Worm (Caenorhabditis elegans) whole organism, young adult: Measurements from ENCODE around the gene erh-1.

Experiments used
- B0035.1 ChIP-seq: sonication (generic microtip); optimal IDR thresholded peaks from 2 replicates; lab custom pipeline; 2016; ENCODE audit warnings: missing genetic modification characterization, mild to moderate bottlenecking, missing compliant biosample characterization, missing genotype, missing genetic modification reagents
- B0261.1 ChIP-seq: sonication (generic microtip); optimal IDR thresholded peaks from 2 replicates; lab custom pipeline; 2016; ENCODE audit warnings: mild to moderate bottlenecking, missing genetic modification characterization, moderate library complexity, missing compliant biosample characterization
- C06A6.2 ChIP-seq: fragments of 200-800 bp; sonication (Bioruptor generic); conservative IDR thresholded peaks from 2 replicates; pipeline ENCODE4 v1.3.6; 2022; ENCODE audit warnings: missing genetic modification characterization, missing compliant biosample characterization
- C17E4.6 ChIP-seq: fragments of 200-800 bp; sonication (Bioruptor generic); IDR thresholded peaks from 2 replicates; pipeline ENCODE4 v1.3.6; 2022; ENCODE audit warnings: missing genetic modification reagents, missing genetic modification characterization, missing compliant biosample characterization
- F22D6.2 ChIP-seq: sonication (generic microtip); optimal IDR thresholded peaks from 2 replicates; lab custom pipeline; 2016; ENCODE audit warnings: mild to moderate bottlenecking, missing genetic modification characterization, missing compliant biosample characterization
- F37B4.10 ChIP-seq: fragments of 200-800 bp; sonication (Bioruptor generic); IDR thresholded peaks from 2 replicates; pipeline ENCODE4 v1.3.6; 2022; ENCODE audit warnings: missing genetic modification characterization, missing compliant biosample characterization
- F39B2.1 ChIP-seq: fragments of 200-800 bp; sonication (Bioruptor generic); IDR thresholded peaks from 2 replicates; pipeline ENCODE4 v1.3.6; 2022; ENCODE audit warnings: missing genetic modification reagents, missing genetic modification characterization, missing compliant biosample characterization
- F49E8.2 ChIP-seq: sonication (generic microtip); optimal IDR thresholded peaks from 3 replicates; lab custom pipeline; 2017; ENCODE audit warnings: missing genetic modification characterization, mild to moderate bottlenecking, missing compliant biosample characterization, antibody characterized with exemption, moderate library complexity; ENCODE audit not compliant: insufficient read depth
- F52B5.7 ChIP-seq: sonication (generic microtip); optimal IDR thresholded peaks from 2 replicates; lab custom pipeline; 2016; ENCODE audit warnings: mild to moderate bottlenecking, missing genetic modification characterization, missing compliant biosample characterization
- F57C9.4 ChIP-seq: sonication (generic microtip); optimal IDR thresholded peaks from 2 replicates; lab custom pipeline; 2017; ENCODE audit warnings: mild to moderate bottlenecking, missing genetic modification characterization, missing compliant biosample characterization
- K11D2.4 ChIP-seq: fragments of 200-800 bp; sonication (Bioruptor generic); IDR thresholded peaks from 2 replicates; pipeline ENCODE4 v1.3.6; 2022; ENCODE audit warnings: missing genetic modification reagents, missing genetic modification characterization, missing compliant biosample characterization
- Y53F4B.3 ChIP-seq: fragments of 200-800 bp; sonication (Bioruptor generic); IDR thresholded peaks from 2 replicates; pipeline ENCODE4 v1.3.6; 2022; ENCODE audit warnings: missing genetic modification reagents, missing genetic modification characterization, missing compliant biosample characterization
- Y67H2A.10 ChIP-seq: fragments of 200-800 bp; sonication (Bioruptor generic); conservative IDR thresholded peaks from 2 replicates; pipeline ENCODE4 v1.3.6; 2022; ENCODE audit warnings: missing genetic modification reagents, missing genetic modification characterization, missing compliant biosample characterization
- akir-1 ChIP-seq: fragments of 200-800 bp; sonication (Bioruptor generic); optimal IDR thresholded peaks from 2 replicates; lab custom pipeline; 2018; ENCODE audit warnings: mild to moderate bottlenecking, missing genetic modification characterization, moderate library complexity, missing compliant biosample characterization
- aptf-2 ChIP-seq: fragments of 200-800 bp; sonication (Bioruptor generic); conservative IDR thresholded peaks from 2 replicates; pipeline ENCODE4 v1.3.6; 2022; ENCODE audit warnings: missing genetic modification reagents, missing genetic modification characterization, missing compliant biosample characterization
- attf-3 ChIP-seq: fragments of 200-800 bp; sonication (Bioruptor generic); conservative IDR thresholded peaks from 2 replicates; pipeline ENCODE4 v1.3.6; 2022; ENCODE audit warnings: missing genetic modification reagents, missing genetic modification characterization, missing compliant biosample characterization
- attf-6 ChIP-seq: fragments of 200-800 bp; sonication (Bioruptor generic); IDR thresholded peaks from 2 replicates; pipeline ENCODE4 v1.3.6; 2022; ENCODE audit warnings: missing genetic modification reagents, missing genetic modification characterization, missing compliant biosample characterization
- bed-1 ChIP-seq: fragments of 200-800 bp; sonication (Bioruptor generic); IDR thresholded peaks from 2 replicates; pipeline ENCODE4 v1.3.6; 2022; ENCODE audit warnings: missing genetic modification reagents, missing genetic modification characterization, missing compliant biosample characterization
- ceh-100 ChIP-seq: fragments of 200-800 bp; sonication (Bioruptor generic); IDR thresholded peaks from 2 replicates; pipeline ENCODE4 v1.3.6; 2022; ENCODE audit warnings: missing genetic modification reagents, missing genetic modification characterization, missing compliant biosample characterization
- ceh-79 ChIP-seq: sonication (generic microtip); optimal IDR thresholded peaks from 2 replicates; lab custom pipeline; 2017; ENCODE audit warnings: mild to moderate bottlenecking, missing genetic modification characterization, missing compliant biosample characterization
- ceh-91 ChIP-seq: fragments of 200-800 bp; sonication (Bioruptor generic); IDR thresholded peaks from 2 replicates; pipeline ENCODE4 v1.3.6; 2022; ENCODE audit warnings: missing genetic modification reagents, missing genetic modification characterization, missing compliant biosample characterization
- dpff-1 ChIP-seq: sonication (generic microtip); optimal IDR thresholded peaks from 2 replicates; lab custom pipeline; 2017; ENCODE audit warnings: mild to moderate bottlenecking, missing genetic modification characterization, missing compliant biosample characterization
- efl-1 ChIP-seq: fragments of 150-350 bp; optimal IDR thresholded peaks from 2 replicates; lab custom pipeline; 2014; ENCODE audit warnings: missing biosample characterization, missing genetic modification reagents, missing genetic modification characterization
- egrh-3 ChIP-seq: fragments of 200-800 bp; sonication (Bioruptor generic); IDR thresholded peaks from 2 replicates; pipeline ENCODE4 v1.3.6; 2022; ENCODE audit warnings: missing genetic modification reagents, missing genetic modification characterization, missing compliant biosample characterization
- ets-4 ChIP-seq: fragments of 200-800 bp; sonication (Bioruptor generic); optimal IDR thresholded peaks from 2 replicates; lab custom pipeline; 2018; ENCODE audit warnings: mild to moderate bottlenecking, missing genetic modification characterization, missing compliant biosample characterization
- hlh-12 ChIP-seq: sonication (generic microtip); optimal IDR thresholded peaks from 2 replicates; lab custom pipeline; 2016; ENCODE audit warnings: missing genetic modification characterization, missing compliant biosample characterization
- hlh-26 ChIP-seq: fragments of 200-800 bp; sonication (Bioruptor generic); conservative IDR thresholded peaks from 2 replicates; pipeline ENCODE4 v1.3.6; 2022; ENCODE audit warnings: missing genetic modification reagents, missing genetic modification characterization, missing compliant biosample characterization
- lag-1 ChIP-seq: fragments of 200-800 bp; sonication (Bioruptor generic); IDR thresholded peaks from 2 replicates; pipeline ENCODE4 v1.3.6; 2022; ENCODE audit warnings: missing genetic modification reagents, missing genetic modification characterization, missing compliant biosample characterization
- lin-35 ChIP-seq, 3 experiments: fragments of 150-350 bp in 2 of 3; sonication (generic microtip) in 1 of 3; optimal IDR thresholded peaks; 2 replicates each; lab custom pipeline; 2014 to 2018; ENCODE audit warnings: missing biosample characterization in 3 of 3, missing genetic modification characterization in 3 of 3, missing genetic modification reagents in 3 of 3
- lin-40 ChIP-seq: sonication (generic microtip); optimal IDR thresholded peaks from 2 replicates; lab custom pipeline; 2016; ENCODE audit warnings: missing genetic modification characterization, mild to moderate bottlenecking, missing compliant biosample characterization, missing genotype, missing genetic modification reagents
- lsy-27 ChIP-seq: sonication (generic microtip); optimal IDR thresholded peaks from 2 replicates; lab custom pipeline; 2017; ENCODE audit warnings: missing genetic modification characterization, mild to moderate bottlenecking, missing compliant biosample characterization, antibody characterized with exemption, missing genotype, borderline replicate concordance; ENCODE audit not compliant: insufficient read depth
- mel-28 ChIP-seq: sonication (generic microtip); optimal IDR thresholded peaks from 2 replicates; lab custom pipeline; 2016; ENCODE audit warnings: borderline replicate concordance, mild to moderate bottlenecking, missing genetic modification characterization, missing compliant biosample characterization
- mes-4 ChIP-seq: sonication (generic microtip); optimal IDR thresholded peaks from 2 replicates; lab custom pipeline; 2016; ENCODE audit warnings: missing genotype, missing genetic modification characterization, missing compliant biosample characterization
- nfya-1 ChIP-seq: sonication (generic microtip); optimal IDR thresholded peaks from 2 replicates; lab custom pipeline; 2017; ENCODE audit warnings: antibody characterized with exemption, missing compliant biosample characterization, missing genetic modification characterization, borderline replicate concordance; ENCODE audit not compliant: insufficient read depth
- nhr-179 ChIP-seq: sonication (generic microtip); optimal IDR thresholded peaks from 2 replicates; lab custom pipeline; 2016; ENCODE audit warnings: mild to moderate bottlenecking, missing genetic modification characterization, missing compliant biosample characterization
- nhr-80 ChIP-seq: sonication (generic microtip); optimal IDR thresholded peaks from 2 replicates; lab custom pipeline; 2016; ENCODE audit warnings: missing genetic modification characterization, missing compliant biosample characterization
- rcor-1 ChIP-seq: fragments of 200-800 bp; sonication (Bioruptor generic); IDR thresholded peaks from 2 replicates; pipeline ENCODE4 v1.3.6; 2022; ENCODE audit warnings: missing genetic modification reagents, missing genetic modification characterization, missing compliant biosample characterization
- repo-1 ChIP-seq: sonication (generic microtip); optimal IDR thresholded peaks from 2 replicates; lab custom pipeline; 2017; ENCODE audit warnings: mild to moderate bottlenecking, missing genetic modification characterization, missing compliant biosample characterization
- sdz-38 ChIP-seq: sonication (generic microtip); optimal IDR thresholded peaks from 2 replicates; lab custom pipeline; 2016; ENCODE audit warnings: missing genotype, missing genetic modification characterization, missing compliant biosample characterization
- sea-2 ChIP-seq: fragments of 200-800 bp; sonication (Bioruptor generic); IDR thresholded peaks from 2 replicates; pipeline ENCODE4 v1.3.6; 2022; ENCODE audit warnings: missing genetic modification characterization, missing compliant biosample characterization
- snpc-1.3 ChIP-seq: sonication (generic microtip); optimal IDR thresholded peaks from 2 replicates; lab custom pipeline; 2017; ENCODE audit warnings: missing genetic modification characterization, mild to moderate bottlenecking, missing compliant biosample characterization, antibody characterized with exemption, moderate library complexity, missing genotype, missing genetic modification reagents; ENCODE audit not compliant: insufficient read depth
- snpc-3.4 ChIP-seq: sonication (generic microtip); optimal IDR thresholded peaks from 2 replicates; lab custom pipeline; 2017; ENCODE audit warnings: missing genetic modification characterization, mild to moderate bottlenecking, missing compliant biosample characterization, antibody characterized with exemption, moderate library complexity, missing genotype, missing genetic modification reagents
- tbp1 ChIP-seq: fragments of 200-800 bp; sonication (Bioruptor generic); optimal IDR thresholded peaks from 2 replicates; lab custom pipeline; 2018; ENCODE audit warnings: mild to moderate bottlenecking, missing genetic modification characterization, missing compliant biosample characterization
- tbx-9 ChIP-seq: sonication (generic microtip); optimal IDR thresholded peaks from 2 replicates; lab custom pipeline; 2016; ENCODE audit warnings: borderline replicate concordance, missing genetic modification characterization, inconsistent platforms, missing compliant biosample characterization
- tlf-1 ChIP-seq: fragments of 200-800 bp; sonication (Bioruptor generic); optimal IDR thresholded peaks from 2 replicates; lab custom pipeline; 2018; ENCODE audit warnings: mild to moderate bottlenecking, missing genetic modification characterization, missing compliant biosample characterization
- zfh-2 ChIP-seq: fragments of 200-800 bp; sonication (Bioruptor generic); conservative IDR thresholded peaks from 2 replicates; pipeline ENCODE4 v1.3.6; 2022; ENCODE audit warnings: missing genetic modification reagents, missing genetic modification characterization, missing compliant biosample characterization
- zim-3 ChIP-seq: sonication (generic microtip); optimal IDR thresholded peaks from 2 replicates; lab custom pipeline; 2017; ENCODE audit warnings: mild to moderate bottlenecking, missing genetic modification characterization, moderate library complexity, missing compliant biosample characterization
- ztf-18 ChIP-seq: sonication (generic microtip); optimal IDR thresholded peaks from 2 replicates; lab custom pipeline; 2016; ENCODE audit warnings: missing genotype, mild to moderate bottlenecking, missing genetic modification characterization, missing compliant biosample characterization
- ztf-25 ChIP-seq: fragments of 200-800 bp; sonication (Bioruptor generic); IDR thresholded peaks from 2 replicates; pipeline ENCODE4 v1.3.6; 2022; ENCODE audit warnings: missing genetic modification reagents, missing genetic modification characterization, missing compliant biosample characterization

The erh-1 gene

ce11 chrV:10536808-10537207 is 42.1 kb downstream of the erh-1 start (continued):
- TF ChIP-seq B0261.1, result no peak
- no peak for TF ChIP-seq ets-4 (GFP tag; lab: Kevin White, UChicago)
- no peak for TF ChIP-seq ztf-25 (GFP tag; lab: Robert Waterston, UW)
- TF ChIP-seq lin-40, result peak; percentile 89
- TF ChIP-seq snpc-1.3, result no peak
- TF ChIP-seq F49E8.2, result no peak
- TF ChIP-seq mel-28 (tag; lab: Kevin White, UChicago), result no peak
- TF ChIP-seq attf-3 (GFP tag; lab: Robert Waterston, UW), result 0 out of 2 replicates have a peak, but pooled peaks have one; percentile 59
- peak; percentile 55 for TF ChIP-seq tlf-1 (GFP tag; lab: Kevin White, UChicago)
- TF ChIP-seq F37B4.10 (GFP tag; lab: Robert Waterston, UW), result no peak
- no peak for TF ChIP-seq Y53F4B.3 (GFP tag; lab: Robert Waterston, UW)
- no peak for TF ChIP-seq hlh-12
- no peak for TF ChIP-seq ceh-79 (tag; lab: Kevin White, UChicago)
- TF ChIP-seq Y67H2A.10 (GFP tag; lab: Robert Waterston, UW), result no peak
- TF ChIP-seq mes-4 (tag; lab: Kevin White, UChicago), result no peak
- peak in 2 of 3 experiments; percentile 54 to 93 for TF ChIP-seq lin-35 (GFP tag; optimal IDR thresholded peaks at IDR 0.05; lab: Kevin White, UChicago)
- no peak for TF ChIP-seq F57C9.4
- TF ChIP-seq F52B5.7 (tag; lab: Kevin White, UChicago), result no peak
- TF ChIP-seq tbp1 (GFP tag; lab: Kevin White, UChicago), result peak; percentile 54
- TF ChIP-seq attf-6 (GFP tag; lab: Robert Waterston, UW), result no peak
- peak; percentile 97 for TF ChIP-seq ztf-18 (tag; lab: Kevin White, UChicago)
- TF ChIP-seq C06A6.2 (GFP tag; lab: Robert Waterston, UW), result 0 out of 2 replicates have a peak, but pooled peaks have one; percentile 60
- TF ChIP-seq nhr-179 (tag; lab: Kevin White, UChicago), result no peak
- TF ChIP-seq efl-1 (GFP tag; lab: Kevin White, UChicago), result peak; percentile 63
- no peak for TF ChIP-seq ceh-91 (GFP tag; lab: Robert Waterston, UW)
- TF ChIP-seq akir-1, result no peak
- no peak for TF ChIP-seq lsy-27 (tag; lab: Kevin White, UChicago)
- peak; percentile 64 for TF ChIP-seq repo-1 (tag; lab: Kevin White, UChicago)
- no peak for TF ChIP-seq aptf-2
- TF ChIP-seq F39B2.1 (GFP tag; lab: Robert Waterston, UW), result no peak
- TF ChIP-seq zim-3 (tag; lab: Kevin White, UChicago), result no peak
- TF ChIP-seq bed-1 (GFP tag; lab: Robert Waterston, UW), result no peak
- no peak for TF ChIP-seq sdz-38 (tag; lab: Kevin White, UChicago)
- peak; percentile 71 for TF ChIP-seq K11D2.4
- no peak for TF ChIP-seq dpff-1 (tag; lab: Kevin White, UChicago)
- peak; percentile 90 for TF ChIP-seq zfh-2 (GFP tag; lab: Robert Waterston, UW)
- TF ChIP-seq C17E4.6 (GFP tag; lab: Robert Waterston, UW), result no peak
- TF ChIP-seq snpc-3.4, result no peak
- peak; percentile 50; the same call in 1 of the 2 replicates for TF ChIP-seq rcor-1 (GFP tag; lab: Robert Waterston, UW)
- no peak for TF ChIP-seq sea-2 (GFP tag; lab: Robert Waterston, UW)
- no peak for TF ChIP-seq lag-1 (GFP tag; lab: Robert Waterston, UW)
- TF ChIP-seq nhr-80 (tag; lab: Kevin White, UChicago), result peak; percentile 75
- TF ChIP-seq nfya-1 (tag; lab: Kevin White, UChicago), result no peak
- 0 out of 2 replicates have a peak, but pooled peaks have one; percentile 62 for TF ChIP-seq ceh-100 (GFP tag; lab: Robert Waterston, UW)
- no peak for TF ChIP-seq tbx-9 (tag; lab: Kevin White, UChicago)
- no peak for TF ChIP-seq hlh-26 (GFP tag; lab: Robert Waterston, UW)
- no peak for TF ChIP-seq F22D6.2
- TF ChIP-seq egrh-3 (GFP tag; lab: Robert Waterston, UW), result no peak
- TF ChIP-seq B0035.1, result no peak
